Fruit fly (Drosophila melanogaster) Kc167 (cell line): ENCODE data around the gene Hsp70Ab.

Experiments
- Sin3A ChIP-seq: fragments of >200 bp; optimal IDR thresholded peaks from 2 replicates; lab custom pipeline; 2018; ENCODE audit warnings: missing external identifiers
- h ChIP-seq: fragments of >200 bp; optimal IDR thresholded peaks from 3 replicates; lab custom pipeline; 2018; ENCODE audit warnings: missing external identifiers
- insv ChIP-seq: fragments of >200 bp; optimal IDR thresholded peaks from 3 replicates; lab custom pipeline; 2018; ENCODE audit warnings: missing external identifiers
- psq ChIP-seq: fragments of >200 bp; optimal IDR thresholded peaks from 2 replicates; lab custom pipeline; 2017; ENCODE audit warnings: missing external identifiers
- ttk ChIP-seq: sonication (Bioruptor generic); optimal IDR thresholded peaks from 2 replicates; lab custom pipeline; 2017; ENCODE audit warnings: missing external identifiers

DNA sequence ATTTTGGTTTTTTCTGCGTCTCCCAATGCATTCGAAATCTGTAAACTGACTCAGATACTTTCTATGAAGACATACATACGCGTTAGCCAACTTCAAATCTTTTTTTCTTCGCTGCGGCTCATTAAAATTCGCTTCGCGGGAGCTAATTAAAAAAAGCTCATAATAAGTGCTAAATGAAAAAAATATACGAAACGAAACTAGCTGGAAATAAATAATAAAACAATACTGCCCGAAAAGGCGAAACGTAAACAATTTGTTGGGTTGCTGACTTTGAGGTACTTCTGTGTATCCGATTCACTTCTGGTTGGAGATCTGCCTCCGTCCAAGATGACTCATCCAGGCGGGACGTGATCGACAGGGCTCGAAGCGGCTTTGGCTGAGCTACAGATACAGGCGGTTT, 31.7 kb downstream of the Hsp70Ab start:
- TF ChIP-seq h (lab: Kevin White, UChicago) (no peak), insv (no peak), Sin3A (lab: Kevin White, UChicago) (no peak), ttk (lab: Kevin White, UChicago) (no peak), psq (lab: Kevin White, UChicago) (no peak)
